Fruit fly (Drosophila melanogaster) whole organism, embryonic: ENCODE data around the gene CG10863.

Experiments used
- Aef1 ChIP-seq: fragments of 200-800 bp; sonication (Bioruptor generic); IDR thresholded peaks from 3 replicates; pipeline ENCODE4 v1.3.6; 2022; ENCODE audit warnings: missing biosample characterization, missing genetic modification characterization
- Antp ChIP-seq: fragments of 200-800 bp; sonication (Bioruptor generic); optimal IDR thresholded peaks from 3 replicates; lab custom pipeline; 2016; ENCODE audit warnings: missing biosample characterization, missing genetic modification characterization
- B-H1 ChIP-seq: fragments of 200-800 bp; sonication (Bioruptor generic); IDR thresholded peaks from 3 replicates; pipeline ENCODE4 v1.3.6; 2022; ENCODE audit warnings: missing biosample characterization, missing genetic modification characterization
- BtbVII ChIP-seq: fragments of 200-800 bp; sonication (Bioruptor generic); optimal IDR thresholded peaks from 3 replicates; lab custom pipeline; 2017; ENCODE audit warnings: missing biosample characterization, mild to moderate bottlenecking, missing genetic modification characterization
- CG10431 ChIP-seq: fragments of 200-800 bp; sonication (Bioruptor generic); optimal IDR thresholded peaks from 3 replicates; lab custom pipeline; 2018; ENCODE audit warnings: missing biosample characterization, mild to moderate bottlenecking, missing genetic modification characterization
- CG10979 ChIP-seq: fragments of 200-800 bp; sonication (Bioruptor generic); optimal IDR thresholded peaks from 2 replicates; lab custom pipeline; 2018; ENCODE audit warnings: missing biosample characterization, mild to moderate bottlenecking, missing genetic modification characterization, moderate library complexity
- CG11398 ChIP-seq: fragments of 200-800 bp; sonication (Bioruptor generic); optimal IDR thresholded peaks from 2 replicates; lab custom pipeline; 2016; ENCODE audit warnings: missing biosample characterization, missing genetic modification characterization
- CG12236 ChIP-seq: fragments of 200-800 bp; sonication (Bioruptor generic); optimal IDR thresholded peaks from 2 replicates; lab custom pipeline; 2016; ENCODE audit warnings: missing biosample characterization, missing genetic modification characterization
- CG15073 ChIP-seq: fragments of 200-800 bp; sonication (Bioruptor generic); optimal IDR thresholded peaks from 2 replicates; lab custom pipeline; 2016; ENCODE audit warnings: missing biosample characterization, missing genetic modification characterization
- CG15601 ChIP-seq: fragments of 200-800 bp; sonication (Bioruptor generic); optimal IDR thresholded peaks from 3 replicates; lab custom pipeline; 2019; ENCODE audit warnings: missing biosample characterization, mild to moderate bottlenecking, missing genetic modification characterization, moderate library complexity
- CG1602 ChIP-seq: fragments of 200-800 bp; sonication (Bioruptor generic); optimal IDR thresholded peaks from 3 replicates; lab custom pipeline; 2016; ENCODE audit warnings: missing biosample characterization, missing genetic modification characterization
- CG18476 ChIP-seq: fragments of 200-800 bp; sonication (Bioruptor generic); optimal IDR thresholded peaks from 2 replicates; lab custom pipeline; 2016; ENCODE audit warnings: missing biosample characterization, mild to moderate bottlenecking, missing genetic modification characterization
- CG31224 ChIP-seq: fragments of 200-800 bp; sonication (Bioruptor generic); IDR thresholded peaks from 2 replicates; pipeline ENCODE4 v1.3.6; 2022; ENCODE audit warnings: missing biosample characterization, missing genetic modification characterization
- CG32772 ChIP-seq: fragments of 200-800 bp; sonication (Bioruptor generic); IDR thresholded peaks from 2 replicates; pipeline ENCODE4 v1.3.6; 2022; ENCODE audit warnings: missing biosample characterization, missing genetic modification characterization
- CG33213 ChIP-seq: fragments of 200-800 bp; sonication (Bioruptor generic); optimal IDR thresholded peaks from 3 replicates; lab custom pipeline; 2016; ENCODE audit warnings: missing biosample characterization, missing genetic modification characterization
- CG3838 ChIP-seq: fragments of 200-800 bp; sonication (Bioruptor generic); optimal IDR thresholded peaks from 3 replicates; lab custom pipeline; 2016; ENCODE audit warnings: missing biosample characterization, missing genetic modification characterization
- CG3847 ChIP-seq: fragments of 200-800 bp; sonication (Bioruptor generic); IDR thresholded peaks from 2 replicates; pipeline ENCODE4 v1.3.6; 2022; ENCODE audit warnings: missing biosample characterization, missing genetic modification characterization
- CG6791 ChIP-seq: fragments of 200-800 bp; sonication (Bioruptor generic); IDR thresholded peaks from 3 replicates; pipeline ENCODE4 v1.3.6; 2022; ENCODE audit warnings: missing biosample characterization, missing genetic modification characterization; ENCODE audit not compliant: partially characterized antibody
- CG7357 ChIP-seq: fragments of 200-800 bp; sonication (Bioruptor generic); IDR thresholded peaks from 3 replicates; pipeline ENCODE4 v1.3.6; 2022; ENCODE audit warnings: missing biosample characterization, missing genetic modification characterization
- CG7963 ChIP-seq: fragments of 200-800 bp; sonication (Bioruptor generic); IDR thresholded peaks from 3 replicates; pipeline ENCODE4 v1.3.6; 2022; ENCODE audit warnings: missing biosample characterization, missing genetic modification characterization; ENCODE audit not compliant: partially characterized antibody
- CG8924 ChIP-seq: fragments of 200-800 bp; optimal IDR thresholded peaks from 3 replicates; lab custom pipeline; 2019; ENCODE audit warnings: missing biosample characterization, mild to moderate bottlenecking, missing genetic modification characterization, moderate library complexity
- Eip74EF ChIP-seq, 2 experiments: fragments of 200-800 bp in 1 of 2; fragments of >200 bp in 1 of 2; sonication (Bioruptor generic) in 1 of 2; optimal IDR thresholded peaks; 2 replicates each; lab custom pipeline; 2017 to 2019; ENCODE audit warnings: missing biosample characterization in 2 of 2, missing genetic modification characterization in 2 of 2, mild to moderate bottlenecking in 1 of 2, moderate library complexity in 1 of 2
- MBD-R2 ChIP-seq: fragments of 200-800 bp; sonication (Bioruptor generic); IDR thresholded peaks from 2 replicates; pipeline ENCODE4 v1.3.6; 2022; ENCODE audit warnings: missing biosample characterization, missing genetic modification characterization
- Optix ChIP-seq: fragments of 200-800 bp; sonication (Bioruptor generic); IDR thresholded peaks from 3 replicates; pipeline ENCODE4 v1.3.6; 2022; ENCODE audit warnings: missing biosample characterization, missing genetic modification characterization
- Pdp1 ChIP-seq, 2 experiments: fragments of 200-800 bp; sonication (Bioruptor generic); optimal IDR thresholded peaks; 3 replicates each; lab custom pipeline; 2016; ENCODE audit warnings: missing biosample characterization in 2 of 2, missing genetic modification characterization in 2 of 2, mild to moderate bottlenecking in 1 of 2, moderate library complexity in 1 of 2
- Ptx1 ChIP-seq: fragments of 200-800 bp; sonication (Bioruptor generic); IDR thresholded peaks from 2 replicates; pipeline ENCODE4 v1.3.6; 2022; ENCODE audit warnings: missing biosample characterization, missing genetic modification characterization
- Ravus ChIP-seq: fragments of 200-800 bp; sonication (Bioruptor generic); IDR thresholded peaks from 2 replicates; pipeline ENCODE4 v1.3.6; 2022; ENCODE audit warnings: missing biosample characterization, missing genetic modification characterization
- Sox100B ChIP-seq: fragments of 200-800 bp; sonication (Bioruptor generic); optimal IDR thresholded peaks from 3 replicates; lab custom pipeline; 2018; ENCODE audit warnings: missing biosample characterization, mild to moderate bottlenecking, missing genetic modification characterization
- ac ChIP-seq: fragments of 200-800 bp; sonication (Bioruptor generic); optimal IDR thresholded peaks from 3 replicates; lab custom pipeline; 2017; ENCODE audit warnings: missing biosample characterization, mild to moderate bottlenecking, missing genetic modification characterization
- ash1 ChIP-seq: fragments of 200-800 bp; sonication (Bioruptor generic); optimal IDR thresholded peaks from 2 replicates; lab custom pipeline; 2018; ENCODE audit warnings: missing biosample characterization, mild to moderate bottlenecking, missing genetic modification characterization
- bowl ChIP-seq: fragments of 200-800 bp; sonication (Bioruptor generic); IDR thresholded peaks from 2 replicates; pipeline ENCODE4 v1.3.6; 2022; ENCODE audit warnings: missing biosample characterization, missing genetic modification characterization
- br ChIP-seq: fragments of >200 bp; optimal IDR thresholded peaks from 2 replicates; lab custom pipeline; 2017
- cg ChIP-seq: fragments of 200-800 bp; sonication (Bioruptor generic); optimal IDR thresholded peaks from 3 replicates; lab custom pipeline; 2019; ENCODE audit warnings: missing biosample characterization, mild to moderate bottlenecking, missing genetic modification characterization, moderate library complexity
- danr ChIP-seq: fragments of 200-800 bp; sonication (Bioruptor generic); IDR thresholded peaks from 2 replicates; pipeline ENCODE4 v1.3.6; 2022; ENCODE audit warnings: missing biosample characterization, missing genetic modification characterization
- emc ChIP-seq: fragments of 200-800 bp; sonication (Bioruptor generic); optimal IDR thresholded peaks from 2 replicates; lab custom pipeline; 2016; ENCODE audit warnings: missing biosample characterization, missing genetic modification characterization
- fd102C ChIP-seq: fragments of 200-800 bp; sonication (Bioruptor generic); optimal IDR thresholded peaks from 2 replicates; lab custom pipeline; 2018; ENCODE audit warnings: missing biosample characterization, mild to moderate bottlenecking, missing genetic modification characterization, moderate library complexity
- hkb ChIP-seq, 2 experiments: fragments of 200-800 bp in 1 of 2; fragments of >200 bp in 1 of 2; sonication (Bioruptor generic) in 1 of 2; IDR thresholded peaks in 1 of 2; optimal IDR thresholded peaks in 1 of 2; 2 replicates each; pipeline versions ENCODE4 v1.3.6 to Lab custom; 2017 to 2022; ENCODE audit warnings: missing biosample characterization in 1 of 2, missing genetic modification characterization in 1 of 2
- jing ChIP-seq: fragments of 200-800 bp; sonication (Bioruptor generic); optimal IDR thresholded peaks from 2 replicates; lab custom pipeline; 2018; ENCODE audit warnings: missing biosample characterization, mild to moderate bottlenecking, missing genetic modification characterization
- lola ChIP-seq, 3 experiments: fragments of >200 bp in 2 of 3; fragments of 200-800 bp in 1 of 3; sonication (Bioruptor generic) in 1 of 3; optimal IDR thresholded peaks; 2 replicates each; lab custom pipeline; 2017 to 2019; ENCODE audit warnings: missing biosample characterization in 3 of 3, missing genetic modification characterization in 3 of 3, mild to moderate bottlenecking in 1 of 3, moderate library complexity in 1 of 3
- nau ChIP-seq: fragments of 200-800 bp; sonication (Bioruptor generic); optimal IDR thresholded peaks from 3 replicates; lab custom pipeline; 2017; ENCODE audit warnings: missing biosample characterization, mild to moderate bottlenecking, missing genetic modification characterization, missing genetic modification reagents
- nerfin-2 ChIP-seq: fragments of 200-800 bp; sonication (Bioruptor generic); IDR thresholded peaks from 2 replicates; pipeline ENCODE4 v1.3.6; 2022; ENCODE audit warnings: missing biosample characterization, missing genetic modification characterization; ENCODE audit not compliant: partially characterized antibody
- pb ChIP-seq: fragments of 200-800 bp; sonication (Bioruptor generic); optimal IDR thresholded peaks from 3 replicates; lab custom pipeline; 2016; ENCODE audit warnings: missing biosample characterization, missing genetic modification characterization
- sens-2 ChIP-seq: fragments of 200-800 bp; sonication (Bioruptor generic); IDR thresholded peaks from 2 replicates; pipeline ENCODE4 v1.3.6; 2022; ENCODE audit warnings: missing biosample characterization, missing genetic modification characterization
- sima ChIP-seq: fragments of 200-800 bp; sonication (Bioruptor generic); optimal IDR thresholded peaks from 2 replicates; lab custom pipeline; 2016; ENCODE audit warnings: missing biosample characterization, missing genetic modification characterization
- zen ChIP-seq: fragments of 200-800 bp; sonication (Bioruptor generic); optimal IDR thresholded peaks from 3 replicates; lab custom pipeline; 2018; ENCODE audit warnings: missing biosample characterization, mild to moderate bottlenecking, missing genetic modification characterization, moderate library complexity

The CG10863 gene

DNA sequence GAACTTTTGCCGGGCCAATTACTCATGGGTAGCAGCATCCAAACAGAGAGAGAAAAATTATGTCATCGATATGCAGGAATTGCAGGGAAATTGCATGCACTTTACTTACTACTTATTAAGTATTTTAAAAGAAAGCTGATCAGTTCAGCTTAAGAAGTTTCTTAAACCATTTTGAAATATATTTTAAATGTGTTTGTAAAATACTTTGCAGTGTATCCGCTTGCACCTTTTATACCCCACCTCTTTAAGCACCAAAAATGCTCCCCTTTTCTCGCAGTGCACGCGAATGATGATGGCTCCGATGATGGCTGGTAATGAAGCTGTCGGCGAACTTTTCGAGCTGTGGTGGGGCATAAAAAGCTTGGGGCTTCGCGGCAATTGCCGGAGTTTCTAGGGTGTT lies 10.2 kb upstream of the CG10863 start, which contains the start of gene CG14984 (continued):
- no peak for TF ChIP-seq bowl
- no peak for TF ChIP-seq CG7357 (GFP tag; lab: Robert Waterston, UW)
- no peak for TF ChIP-seq MBD-R2 (GFP tag; lab: Robert Waterston, UW)
- TF ChIP-seq CG12236 (GFP tag; lab: Kevin White, UChicago): no peak
- peak; percentile 29 for TF ChIP-seq CG18476 (GFP tag; lab: Kevin White, UChicago)
- peak; percentile 36 for TF ChIP-seq BtbVII (GFP tag; lab: Kevin White, UChicago)
- no peak for TF ChIP-seq CG7963
- TF ChIP-seq CG15073: no peak
- TF ChIP-seq B-H1 (GFP tag; lab: Robert Waterston, UW): peak; percentile 27; the same call in 1 of the 3 replicates
- TF ChIP-seq Aef1: peak; percentile 65
- TF ChIP-seq CG10979 (tag; lab: Kevin White, UChicago): no peak
- no peak for TF ChIP-seq CG11398 (GFP tag; lab: Kevin White, UChicago)
- TF ChIP-seq Ravus (GFP tag; lab: Robert Waterston, UW): peak; percentile 36; the same call in 1 of the 2 replicates
- no peak for TF ChIP-seq hkb (optimal IDR thresholded peaks at IDR 0.05; lab: Kevin White, UChicago)
- TF ChIP-seq hkb (GFP tag; IDR thresholded peaks at IDR 0.05; lab: Robert Waterston, UW): peak; percentile 30; the same call in 1 of the 2 replicates
- TF ChIP-seq CG6791 (GFP tag; lab: Robert Waterston, UW): no peak
- no peak for TF ChIP-seq nerfin-2 (GFP tag; lab: Robert Waterston, UW)
- no peak for TF ChIP-seq Optix (GFP tag; lab: Robert Waterston, UW)
- no peak for TF ChIP-seq CG15601 (tag; lab: Kevin White, UChicago)
- no peak for TF ChIP-seq lola (GFP tag; optimal IDR thresholded peaks at IDR 0.05; lab: Kevin White, UChicago)
- no peak for TF ChIP-seq cg (GFP tag; lab: Kevin White, UChicago)
- no peak for TF ChIP-seq ac (GFP tag; lab: Kevin White, UChicago)
- TF ChIP-seq CG32772 (GFP tag; lab: Robert Waterston, UW): peak; percentile 46; the same call in 1 of the 2 replicates
- TF ChIP-seq CG3838: no peak
- no peak for TF ChIP-seq CG1602 (GFP tag; lab: Kevin White, UChicago)
- no peak for TF ChIP-seq emc (GFP tag; lab: Kevin White, UChicago)
- no peak for TF ChIP-seq br (lab: Kevin White, UChicago)
- no peak for TF ChIP-seq CG10431 (GFP tag; lab: Kevin White, UChicago)
- TF ChIP-seq Sox100B (GFP tag; lab: Kevin White, UChicago): no peak
- TF ChIP-seq jing (GFP tag; lab: Kevin White, UChicago): no peak
- no peak for TF ChIP-seq sima
- no peak for TF ChIP-seq ash1 (GFP tag; lab: Kevin White, UChicago)
- TF ChIP-seq sens-2 (GFP tag; lab: Robert Waterston, UW): no peak
- peak; percentile 27 for TF ChIP-seq CG33213 (GFP tag; lab: Kevin White, UChicago)
- no peak for TF ChIP-seq danr (GFP tag; lab: Robert Waterston, UW)
- TF ChIP-seq zen (tag; lab: Kevin White, UChicago): no peak
- TF ChIP-seq pb (GFP tag; lab: Kevin White, UChicago): no peak
- peak; percentile 0 for TF ChIP-seq Antp (GFP tag; lab: Kevin White, UChicago)
- no peak for TF ChIP-seq CG8924 (tag; lab: Kevin White, UChicago)
- TF ChIP-seq Eip74EF (GFP tag; optimal IDR thresholded peaks at IDR 0.05; lab: Kevin White, UChicago): no peak
- no peak for TF ChIP-seq fd102C (GFP tag; lab: Kevin White, UChicago)
- peak; percentile 59 for TF ChIP-seq CG31224 (GFP tag; lab: Robert Waterston, UW)
- peak in 1 of 2 experiments; percentile 16 for TF ChIP-seq Pdp1 (GFP tag; optimal IDR thresholded peaks at IDR 0.05; lab: Kevin White, UChicago)
- peak; percentile 42; the same call in 1 of the 2 replicates for TF ChIP-seq Ptx1
- peak; percentile 45; the same call in 1 of the 2 replicates for TF ChIP-seq CG3847 (GFP tag; lab: Robert Waterston, UW)
- TF ChIP-seq nau (GFP tag; lab: Kevin White, UChicago): no peak
